Worm (Caenorhabditis elegans) whole organism, L4 larva: Measurements from ENCODE around the gene T01H3.5.

Experiments used
- aly-2 ChIP-seq: sonication (generic microtip); optimal IDR thresholded peaks from 2 replicates; lab custom pipeline; 2018; ENCODE audit warnings: missing biosample characterization, missing genetic modification characterization
- ceh-82 ChIP-seq: sonication (generic microtip); optimal IDR thresholded peaks from 2 replicates; lab custom pipeline; 2017; ENCODE audit warnings: missing biosample characterization, missing genetic modification characterization
- ces-1 ChIP-seq: fragments of 150-350 bp; sonication (generic microtip); optimal IDR thresholded peaks from 4 replicates; lab custom pipeline; 2014; ENCODE audit warnings: missing biosample characterization, missing genetic modification reagents, missing genetic modification characterization
- dpl-1 ChIP-seq: fragments of 150-350 bp; optimal IDR thresholded peaks from 2 replicates; lab custom pipeline; 2014; ENCODE audit warnings: missing biosample characterization, missing genetic modification reagents, missing genetic modification characterization
- lin-13 ChIP-seq: fragments of 150-350 bp; optimal IDR thresholded peaks from 2 replicates; lab custom pipeline; 2014; ENCODE audit warnings: missing biosample characterization, missing genetic modification reagents, missing genetic modification characterization
- lsy-2 ChIP-seq, 2 experiments: fragments of 150-350 bp in 1 of 2; sonication (generic microtip) in 1 of 2; optimal IDR thresholded peaks; 2 replicates each; lab custom pipeline; 2014 to 2017; ENCODE audit warnings: missing biosample characterization in 2 of 2, missing genetic modification characterization in 2 of 2
- nhr-11 ChIP-seq: fragments of 150-350 bp; optimal IDR thresholded peaks from 2 replicates; lab custom pipeline; 2014; ENCODE audit warnings: missing biosample characterization, missing genetic modification characterization
- nhr-25 ChIP-seq: sonication (generic microtip); optimal IDR thresholded peaks from 2 replicates; lab custom pipeline; 2017; ENCODE audit warnings: missing genetic modification characterization, mild to moderate bottlenecking, missing compliant biosample characterization, antibody characterized with exemption, moderate library complexity, borderline replicate concordance; ENCODE audit not compliant: insufficient read depth
- nhr-76 ChIP-seq: fragments of 150-350 bp; optimal IDR thresholded peaks from 2 replicates; lab custom pipeline; 2014; ENCODE audit warnings: missing biosample characterization, missing genetic modification characterization
- snpc-4 ChIP-seq: fragments of 150-350 bp; optimal IDR thresholded peaks from 2 replicates; lab custom pipeline; 2014; ENCODE audit warnings: missing biosample characterization, missing genetic modification characterization
- ztf-11 ChIP-seq: fragments of 150-350 bp; optimal IDR thresholded peaks from 2 replicates; lab custom pipeline; 2014; ENCODE audit warnings: missing biosample characterization, missing genetic modification characterization

DNA sequence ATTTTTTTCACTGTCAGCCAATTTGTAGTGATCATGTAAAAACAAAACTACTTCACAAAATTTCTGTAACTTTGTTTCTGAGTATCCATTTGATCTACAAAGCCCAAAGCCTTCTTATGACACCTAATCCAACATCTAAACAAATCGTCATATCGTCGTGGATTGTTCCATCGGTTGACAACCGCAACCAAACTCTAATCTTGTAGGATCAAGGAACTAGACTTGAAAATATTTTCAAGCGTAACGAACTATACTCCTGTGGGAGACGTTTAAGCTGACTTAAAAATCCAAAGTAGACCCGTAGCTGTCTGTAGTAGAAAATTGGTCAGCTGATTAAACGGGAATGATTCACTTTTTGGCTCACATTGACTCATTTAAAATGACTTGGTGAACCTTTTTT, 49.8 kb upstream of the T01H3.5 start:
- no peak for TF ChIP-seq dpl-1 (GFP tag; lab: Kevin White, UChicago)
- TF ChIP-seq ceh-82 = no peak
- no peak for TF ChIP-seq ztf-11 (tag; lab: Kevin White, UChicago)
- no peak for TF ChIP-seq lsy-2 (tag; optimal IDR thresholded peaks at IDR 0.05; lab: Kevin White, UChicago)
- TF ChIP-seq nhr-25 (tag; lab: Kevin White, UChicago) = no peak
- no peak for TF ChIP-seq nhr-76 (tag; lab: Kevin White, UChicago)
- TF ChIP-seq snpc-4 (tag; lab: Kevin White, UChicago) = no peak
- no peak for TF ChIP-seq lin-13
- no peak for TF ChIP-seq ces-1 (GFP tag; lab: Kevin White, UChicago)
- no peak for TF ChIP-seq aly-2 (tag; lab: Kevin White, UChicago)
- TF ChIP-seq nhr-11 (tag; lab: Kevin White, UChicago) = no peak
